Fruit fly (Drosophila melanogaster): ENCODE measurements around the gene CapaR.

DNA sequence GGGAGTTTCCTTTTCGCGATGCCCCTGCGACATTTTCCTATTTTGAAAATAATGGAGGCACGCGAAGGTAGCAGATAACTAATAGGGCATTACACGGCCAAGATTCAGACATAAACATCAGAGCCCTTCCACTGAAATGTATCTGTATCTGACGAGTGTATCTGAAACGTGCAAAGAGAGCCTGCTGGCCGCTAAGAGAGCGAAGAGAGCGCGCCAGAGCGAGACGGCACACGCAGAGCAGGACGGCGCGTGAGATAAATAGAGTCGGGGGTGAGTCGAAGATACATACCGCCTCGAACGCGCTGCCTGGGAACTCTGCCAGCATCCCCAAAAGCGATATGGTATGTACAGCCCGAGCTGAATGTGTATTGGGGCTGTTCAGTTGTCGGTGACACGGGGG lies 22.7 kb upstream of the CapaR start:
- TF ChIP-seq CG32264 (GFP tag; optimal IDR thresholded peaks at IDR 0.05) (no peak), br (GFP tag; optimal IDR thresholded peaks at IDR 0.05) (no peak), pan (optimal IDR thresholded peaks at IDR 0.05) (no peak)
